Worm (Caenorhabditis elegans): ENCODE measurements around the gene tasp-1.

tasp-1 gene

ce11 chrIII:10810837-10811814 lies 52.0 kb downstream of the tasp-1 start (continued):
- TF ChIP-seq nhr-84 (tag; optimal IDR thresholded peaks at IDR 0.05) (no peak), pag-3 (tag; optimal IDR thresholded peaks at IDR 0.05; ENCODE audit: borderline replicate concordance, insufficient read depth) (no peak), C34B4.2 (tag; optimal IDR thresholded peaks at IDR 0.05) (no peak), lin-39 (tag; optimal IDR thresholded peaks at IDR 0.05) (no peak), fkh-4 (tag; optimal IDR thresholded peaks at IDR 0.05; ENCODE audit: borderline replicate concordance) (no peak), ces-1 (GFP tag; optimal IDR thresholded peaks at IDR 0.05) (no peak), efl-3 (GFP tag; optimal IDR thresholded peaks at IDR 0.05) (no peak), ceh-8 (GFP tag; optimal IDR thresholded peaks at IDR 0.05) (no peak), lin-15B (tag; optimal IDR thresholded peaks at IDR 0.05) (no peak), lin-13 (GFP tag; optimal IDR thresholded peaks at IDR 0.05) (no peak), mef-2 (tag; optimal IDR thresholded peaks at IDR 0.05) (no peak), unc-86 (tag; optimal IDR thresholded peaks at IDR 0.05) (peak; percentile 32), ceh-90 (tag; optimal IDR thresholded peaks at IDR 0.05) (no peak), unc-62 (GFP tag; optimal IDR thresholded peaks at IDR 0.05) (no peak), fos-1 (tag; optimal IDR thresholded peaks at IDR 0.05) (no peak), nhr-20 (tag; optimal IDR thresholded peaks at IDR 0.05) (no peak), pax-3 (tag; optimal IDR thresholded peaks at IDR 0.05) (peak; percentile 12), pqm-1 (tag; optimal IDR thresholded peaks at IDR 0.05) (no peak), nhr-90 (tag; optimal IDR thresholded peaks at IDR 0.05; ENCODE audit: poor library complexity) (peak; percentile 22), dpl-1 (GFP tag; optimal IDR thresholded peaks at IDR 0.05) (no peak), ceh-82 (tag; optimal IDR thresholded peaks at IDR 0.05) (no peak), aha-1 (tag; optimal IDR thresholded peaks at IDR 0.05) (no peak), hlh-4 (tag; optimal IDR thresholded peaks at IDR 0.05) (no peak), sup-37 (GFP tag; optimal IDR thresholded peaks at IDR 0.05) (no peak), unc-98 (GFP tag; IDR thresholded peaks at IDR 0.05) (0 out of 2 replicates have a peak, but pooled peaks have one; percentile 52), sox-4 (tag; optimal IDR thresholded peaks at IDR 0.05) (no peak), xbp-1 (tag; optimal IDR thresholded peaks at IDR 0.05) (peak; percentile 28), efl-1 (optimal IDR thresholded peaks at IDR 0.05) (peak in 1 of 2 experiments; percentile 42), efl-1 (GFP tag; optimal IDR thresholded peaks at IDR 0.05 in 1 of 2) (no peak), ceh-88 (GFP tag; IDR thresholded peaks at IDR 0.05) (no peak), blmp-1 (tag; optimal IDR thresholded peaks at IDR 0.05) (no peak), nhr-28 (tag; optimal IDR thresholded peaks at IDR 0.05) (no peak), elt-3 (tag; optimal IDR thresholded peaks at IDR 0.05) (no peak)
